Worm (Caenorhabditis elegans) whole organism, L4 larva: Measurements from ENCODE around the gene dsh-2.

Experiments used
- ceh-28 ChIP-seq: fragments of 150-350 bp; optimal IDR thresholded peaks from 2 replicates; lab custom pipeline; 2014; ENCODE audit warnings: missing biosample characterization, missing genetic modification reagents, missing genetic modification characterization
- daf-8 ChIP-seq: fragments of 200-800 bp; sonication (Bioruptor generic); IDR thresholded peaks from 2 replicates; pipeline ENCODE4 v1.3.6; 2022; ENCODE audit warnings: missing genetic modification characterization, missing compliant biosample characterization
- lin-15B ChIP-seq: fragments of 150-350 bp; sonication (generic microtip); optimal IDR thresholded peaks from 3 replicates; lab custom pipeline; 2014; ENCODE audit warnings: missing biosample characterization, missing genetic modification characterization
- madf-9 ChIP-seq: fragments of 200-800 bp; sonication (Bioruptor generic); conservative IDR thresholded peaks from 2 replicates; pipeline ENCODE4 v1.3.6; 2022; ENCODE audit warnings: missing genetic modification reagents, missing genetic modification characterization, missing compliant biosample characterization
- mdl-1 ChIP-seq, 2 experiments: fragments of 150-350 bp in 1 of 2; sonication (generic microtip) in 1 of 2; optimal IDR thresholded peaks; 2 replicates each; lab custom pipeline; 2014 to 2017; ENCODE audit warnings: missing biosample characterization in 2 of 2, missing genetic modification characterization in 2 of 2
- mep-1 ChIP-seq: fragments of 150-350 bp; sonication (generic microtip); optimal IDR thresholded peaks from 3 replicates; lab custom pipeline; 2014; ENCODE audit warnings: missing biosample characterization, missing genetic modification characterization
- nhr-111 ChIP-seq: fragments of 200-800 bp; sonication (Bioruptor generic); optimal IDR thresholded peaks from 2 replicates; lab custom pipeline; 2018; ENCODE audit warnings: mild to moderate bottlenecking, missing genetic modification characterization, missing compliant biosample characterization
- nhr-42 ChIP-seq: fragments of 200-800 bp; sonication (Bioruptor generic); IDR thresholded peaks from 2 replicates; pipeline ENCODE4 v1.3.6; 2022; ENCODE audit warnings: missing genetic modification characterization, missing compliant biosample characterization
- nhr-6 ChIP-seq: fragments of 150-350 bp; optimal IDR thresholded peaks from 2 replicates; lab custom pipeline; 2014; ENCODE audit warnings: missing biosample characterization, missing genetic modification characterization
- nhr-77 ChIP-seq: fragments of 150-350 bp; optimal IDR thresholded peaks from 2 replicates; lab custom pipeline; 2014; ENCODE audit warnings: missing biosample characterization, missing genetic modification characterization

DNA sequence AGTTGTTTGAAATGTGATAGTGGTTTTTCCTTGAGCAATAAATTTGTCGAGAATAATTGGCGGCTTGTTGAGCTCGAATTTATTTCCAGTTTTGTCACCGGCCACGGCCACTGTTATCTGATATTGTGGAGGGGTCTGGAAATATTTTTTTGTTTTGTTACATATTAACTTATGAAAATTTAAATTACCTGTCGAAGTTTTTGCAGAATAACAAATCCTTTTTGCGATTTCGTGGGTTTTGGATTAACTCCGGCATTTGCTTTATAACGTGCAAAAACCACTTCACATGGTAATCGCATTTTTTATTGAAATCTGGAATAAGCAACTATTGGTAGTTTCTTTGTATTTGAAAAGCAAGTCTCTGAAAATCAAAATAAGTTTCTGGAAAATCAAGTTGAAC, 44.8 kb downstream of the dsh-2 start, which contains the start of gene lrr-1:
- no peak for TF ChIP-seq mep-1 (tag; lab: Kevin White, UChicago)
- no peak for TF ChIP-seq nhr-111 (GFP tag; lab: Kevin White, UChicago)
- no peak for TF ChIP-seq lin-15B
- TF ChIP-seq nhr-42 (GFP tag; lab: Robert Waterston, UW): no peak
- no peak for TF ChIP-seq madf-9 (GFP tag; lab: Robert Waterston, UW)
- TF ChIP-seq nhr-6 (tag; lab: Kevin White, UChicago): no peak
- no peak for TF ChIP-seq mdl-1 (tag; optimal IDR thresholded peaks at IDR 0.05; lab: Kevin White, UChicago)
- TF ChIP-seq ceh-28 (tag; lab: Kevin White, UChicago): no peak
- no peak for TF ChIP-seq daf-8 (GFP tag; lab: Robert Waterston, UW)
- no peak for TF ChIP-seq nhr-77 (tag; lab: Kevin White, UChicago)
